Worm (Caenorhabditis elegans): ENCODE data around the gene H12C20.7.

H12C20.7 gene

DNA sequence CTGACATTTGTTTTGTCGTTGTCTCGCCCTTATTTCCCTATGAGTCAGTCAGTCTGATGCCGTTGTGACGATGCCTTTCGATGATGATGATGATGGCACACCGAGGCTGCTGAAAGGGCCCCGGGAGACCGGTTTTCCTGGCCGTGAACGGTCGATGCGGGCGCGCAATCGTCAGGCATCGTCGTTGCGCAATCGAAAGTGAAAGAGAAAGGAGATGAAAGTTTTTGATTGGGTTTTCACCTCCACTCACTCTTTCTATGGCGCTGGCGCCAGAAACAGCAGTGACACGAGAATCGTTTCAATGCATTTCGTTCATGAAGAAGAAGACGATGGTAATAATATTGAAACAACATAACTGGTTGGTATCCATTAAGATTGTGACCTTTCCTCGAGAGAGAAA, 39.8 kb downstream of the H12C20.7 start (continued):
- TF ChIP-seq unc-62 (GFP tag; optimal IDR thresholded peaks at IDR 0.05 in 1 of 2) (peak in 1 of 2 experiments; percentile 62), unc-62 (tag; optimal IDR thresholded peaks at IDR 0.05) (no peak), nhr-111 (GFP tag; optimal IDR thresholded peaks at IDR 0.05) (no peak), aha-1 (tag) (peak; percentile 69), dmd-9 (GFP tag; IDR thresholded peaks at IDR 0.05) (no peak), arid-1 (GFP tag; conservative IDR thresholded peaks at IDR 0.05) (0 out of 2 replicates have a peak, but pooled peaks have one; percentile 18), mes-2 (tag; optimal IDR thresholded peaks at IDR 0.05; ENCODE audit: poor library complexity, severe bottlenecking) (peak; percentile 33), lin-1 (GFP tag; IDR thresholded peaks at IDR 0.05) (no peak), spr-3 (GFP tag; optimal IDR thresholded peaks at IDR 0.05) (no peak), mxl-3 (GFP tag; optimal IDR thresholded peaks at IDR 0.05) (peak; percentile 62), egl-43 (GFP tag; IDR thresholded peaks at IDR 0.05) (peak; percentile 72; the same call in 1 of the 2 replicates), F10B5.3 (tag; optimal IDR thresholded peaks at IDR 0.05) (no peak), zip-11 (GFP tag; IDR thresholded peaks at IDR 0.05) (no peak), mdt-29 (GFP tag; IDR thresholded peaks at IDR 0.05) (peak; percentile 31; the same call in 1 of the 2 replicates), zfp-2 (tag; optimal IDR thresholded peaks at IDR 0.05) (no peak), daf-16 (GFP tag; optimal IDR thresholded peaks at IDR 0.05) (no peak), daf-16 (tag; optimal IDR thresholded peaks at IDR 0.05) (no peak), tra-1 (GFP tag; IDR thresholded peaks at IDR 0.05) (no peak), attf-4 (tag; optimal IDR thresholded peaks at IDR 0.05) (no peak), skn-1 (tag; optimal IDR thresholded peaks at IDR 0.05) (no peak), pqm-1 (tag; optimal IDR thresholded peaks at IDR 0.05) (no peak), vab-7 (GFP tag; IDR thresholded peaks at IDR 0.05) (no peak), lim-7 (GFP tag; IDR thresholded peaks at IDR 0.05) (peak; percentile 42; the same call in 1 of the 2 replicates), ztf-7 (tag; optimal IDR thresholded peaks at IDR 0.05) (no peak), madf-5 (GFP tag; IDR thresholded peaks at IDR 0.05) (peak; percentile 57 to 69; a peak in 3 of 4 replicates), ceh-20 (GFP tag; IDR thresholded peaks at IDR 0.05) (no peak), nhr-42 (GFP tag; IDR thresholded peaks at IDR 0.05) (no peak), pha-4 (GFP tag; IDR thresholded peaks at IDR 0.05) (no peak), pha-4 (tag; optimal IDR thresholded peaks at IDR 0.05) (no peak), hlh-11 (tag; optimal IDR thresholded peaks at IDR 0.05) (peak; percentile 74), zfp-3 (GFP tag; conservative IDR thresholded peaks at IDR 0.05) (no peak; the same call in 1 of the 2 replicates), tag-97 (GFP tag; IDR thresholded peaks at IDR 0.05) (no peak), F26F4.8 (GFP tag; conservative IDR thresholded peaks at IDR 0.05) (no peak), T20F7.1 (GFP tag; optimal IDR thresholded peaks at IDR 0.05) (no peak), set-16 (GFP tag; IDR thresholded peaks at IDR 0.05) (peak; percentile 70), dmd-8 (GFP tag; IDR thresholded peaks at IDR 0.05) (no peak), nhr-10 (tag; optimal IDR thresholded peaks at IDR 0.05) (no peak), nhr-28 (tag; optimal IDR thresholded peaks at IDR 0.05) (peak; percentile 58), mdl-1 (tag; optimal IDR thresholded peaks at IDR 0.05) (peak in 1 of 2 experiments; percentile 70), spr-1 (tag; optimal IDR thresholded peaks at IDR 0.05) (no peak), rbr-2 (tag; optimal IDR thresholded peaks at IDR 0.05) (peak; percentile 18), daf-8 (GFP tag; IDR thresholded peaks at IDR 0.05) (no peak), gei-8 (GFP tag; optimal IDR thresholded peaks at IDR 0.05) (no peak), nhr-77 (tag; optimal IDR thresholded peaks at IDR 0.05) (no peak), ces-1 (GFP tag; optimal IDR thresholded peaks at IDR 0.05) (no peak), hmg-1.1 (GFP tag; IDR thresholded peaks at IDR 0.05) (peak; percentile 34; the same call in 1 of the 2 replicates), ama-1 (optimal IDR thresholded peaks at IDR 0.05) (peak; percentile 64), lin-38 (GFP tag; IDR thresholded peaks at IDR 0.05) (0 out of 2 replicates have a peak, but pooled peaks have one; percentile 16), nhr-76 (tag; optimal IDR thresholded peaks at IDR 0.05) (no peak), ceh-32 (tag; optimal IDR thresholded peaks at IDR 0.05; ENCODE audit: poor library complexity) (no peak), nhr-25 (tag; optimal IDR thresholded peaks at IDR 0.05; ENCODE audit: borderline replicate concordance, insufficient read depth) (peak; percentile 87), hlh-30 (tag; optimal IDR thresholded peaks at IDR 0.05; ENCODE audit: insufficient read depth) (peak; percentile 36)

Data from whole organism, L4 larva.